Worm (Caenorhabditis elegans): ENCODE measurements around the gene sru-27.

ce11 chrV:1459374-1459926 lies 39.8 kb upstream of the sru-27 start:
- no peak for TF ChIP-seq ztf-16 (tag; optimal IDR thresholded peaks at IDR 0.05)
- TF ChIP-seq K02D7.2 (tag; optimal IDR thresholded peaks at IDR 0.05) = no peak
- TF ChIP-seq hlh-15 (tag; optimal IDR thresholded peaks at IDR 0.05) = no peak
- no peak for TF ChIP-seq ceh-6 (GFP tag; optimal IDR thresholded peaks at IDR 0.05)
- TF ChIP-seq pat-9 (tag; optimal IDR thresholded peaks at IDR 0.05) = no peak
- TF ChIP-seq ceh-9 (tag; optimal IDR thresholded peaks at IDR 0.05) = no peak
- TF ChIP-seq Y22D7AL.16 (tag; optimal IDR thresholded peaks at IDR 0.05) = no peak
- TF ChIP-seq unc-86 (tag; optimal IDR thresholded peaks at IDR 0.05) = no peak
- TF ChIP-seq ama-1 (optimal IDR thresholded peaks at IDR 0.05) = no peak
- no peak for TF ChIP-seq zip-5 (tag; optimal IDR thresholded peaks at IDR 0.05)
- peak; percentile 68 for TF ChIP-seq elt-2 (tag; optimal IDR thresholded peaks at IDR 0.05)
- TF ChIP-seq nhr-11 (tag; optimal IDR thresholded peaks at IDR 0.05) = no peak
